Fruit fly (Drosophila melanogaster): ENCODE data around the gene CG11854.

DNA sequence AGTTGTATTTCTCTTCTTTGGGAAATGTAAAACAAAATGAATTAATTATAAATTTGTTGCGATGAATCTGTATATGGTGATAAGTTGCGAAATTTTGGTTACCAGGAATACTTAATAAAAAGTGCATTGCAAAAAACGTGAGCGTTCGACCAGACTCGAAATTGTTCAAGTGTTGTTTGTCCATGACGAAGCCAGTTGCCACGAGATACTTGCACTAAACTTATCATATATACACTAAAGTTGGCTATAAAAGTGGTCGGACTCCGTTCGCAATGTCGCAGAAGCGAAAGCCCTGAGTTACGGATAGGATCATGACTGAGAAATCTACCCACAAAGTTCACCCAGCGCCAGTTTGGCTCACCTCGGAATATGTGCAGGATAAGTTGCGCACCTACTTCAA lies 31.7 kb downstream of the CG11854 start, which contains the start of gene CG11878:
- TF ChIP-seq h (optimal IDR thresholded peaks at IDR 0.05) (no peak), ttk (optimal IDR thresholded peaks at IDR 0.05) (no peak), Myc (optimal IDR thresholded peaks at IDR 0.05) (no peak), psq (optimal IDR thresholded peaks at IDR 0.05) (no peak), insv (optimal IDR thresholded peaks at IDR 0.05) (no peak), Sin3A (optimal IDR thresholded peaks at IDR 0.05) (no peak)

Measured in Kc167 (cell line).